Worm (Caenorhabditis elegans) whole organism, L1 larva: ENCODE measurements around the gene gcy-32.

Experiments used
- elt-3 ChIP-seq, 6 experiments: fragments of 150-350 bp in 1 of 6; sonication (generic microtip); optimal IDR thresholded peaks; 2 replicates each; lab custom pipeline; 2017 to 2018; ENCODE audit warnings: missing biosample characterization in 6 of 6, missing genetic modification characterization in 6 of 6, inconsistent platforms in 1 of 6
- unc-130 ChIP-seq: fragments of 150-350 bp; optimal IDR thresholded peaks from 2 replicates; lab custom pipeline; 2017; ENCODE audit warnings: missing biosample characterization, missing genetic modification characterization, inconsistent platforms

DNA sequence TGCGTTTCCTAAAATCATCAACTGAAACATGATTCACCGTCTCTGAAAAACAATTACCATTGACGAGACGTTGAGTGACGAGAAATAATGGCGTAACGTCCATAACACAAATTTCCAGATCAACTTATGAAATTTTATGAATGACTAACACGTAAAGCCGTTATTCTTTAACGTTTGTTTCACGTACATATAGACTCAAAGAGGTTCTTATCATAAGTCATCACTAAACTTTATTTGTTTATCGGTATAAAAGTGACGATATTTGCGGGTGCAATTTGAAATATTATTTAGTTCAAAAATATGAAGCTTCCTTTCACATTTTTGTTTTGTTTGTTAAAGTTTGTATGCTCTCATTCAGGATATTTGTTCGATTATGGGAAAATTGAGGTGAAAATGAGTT lies 16.1 kb downstream of the gcy-32 start, which contains the start of gene oac-3:
- TF ChIP-seq unc-130 (tag; lab: Kevin White, UChicago) (no peak), elt-3 (tag; optimal IDR thresholded peaks at IDR 0.05; lab: Kevin White, UChicago) (no peak)
